Fruit fly (Drosophila melanogaster): ENCODE results near the gene CG34448.

CG34448 gene

DNA sequence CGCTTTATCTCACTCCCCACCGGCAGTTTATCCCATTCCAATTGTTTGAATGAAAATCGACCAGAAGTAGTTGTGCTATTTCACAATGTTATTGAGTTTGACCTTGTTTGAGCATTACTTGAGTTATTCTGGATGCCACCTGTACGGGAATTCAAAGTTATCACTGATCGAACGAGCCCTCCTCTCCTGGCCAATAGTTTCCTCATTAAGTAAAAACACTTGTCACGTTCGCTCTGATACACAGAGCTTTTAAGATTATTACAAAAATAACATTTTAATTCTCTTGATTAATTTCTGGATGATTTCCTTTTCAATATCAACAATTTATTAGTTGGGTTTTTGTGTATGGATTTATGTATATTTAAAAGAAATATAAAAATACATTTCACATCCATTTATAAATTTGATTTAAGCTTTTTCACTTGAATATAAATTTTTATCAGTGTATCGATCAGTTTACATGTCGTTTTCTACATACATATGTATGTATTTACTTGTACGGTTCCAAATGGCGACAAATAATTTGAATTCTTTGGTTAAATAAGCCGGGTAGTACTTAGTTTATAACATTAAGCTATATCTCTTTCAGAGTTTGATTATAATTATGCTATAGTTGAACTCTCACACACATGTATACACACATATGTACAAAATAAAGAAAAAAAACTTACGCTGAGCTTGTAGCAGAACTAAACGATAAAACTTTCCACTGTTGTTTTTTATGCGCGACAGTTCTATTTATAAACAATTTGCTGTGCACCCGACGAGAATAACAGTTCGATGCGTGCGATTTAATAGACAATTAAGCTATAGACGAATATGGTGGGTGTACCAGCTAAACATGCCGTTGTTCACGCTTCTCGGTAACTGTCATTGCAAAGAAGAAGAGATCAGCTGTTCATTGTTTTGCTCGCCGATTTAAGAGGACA, 43.7 kb downstream of the CG34448 start, which contains the start of the genes CG3609 and CG15390 (continued):
- TF ChIP-seq CG18476 (GFP tag; optimal IDR thresholded peaks at IDR 0.05) = peak; percentile 38
- TF ChIP-seq CG2202 (tag; optimal IDR thresholded peaks at IDR 0.05) = peak; percentile 28
- peak; percentile 62 for TF ChIP-seq CoRest (tag; optimal IDR thresholded peaks at IDR 0.05)
- peak; percentile 96 for TF ChIP-seq CG11456 (GFP tag; IDR thresholded peaks at IDR 0.05)
- peak; percentile 59 for TF ChIP-seq org-1 (GFP tag; optimal IDR thresholded peaks at IDR 0.05)
- TF ChIP-seq Ravus (GFP tag; IDR thresholded peaks at IDR 0.05) = no peak; the same call in 1 of the 2 replicates
- TF ChIP-seq esg (GFP tag; conservative IDR thresholded peaks at IDR 0.05) = peak; percentile 59; the same call in 1 of the 2 replicates
- TF ChIP-seq ci (GFP tag; IDR thresholded peaks at IDR 0.05) = peak; percentile 92
- peak; percentile 79 for TF ChIP-seq crc (GFP tag; optimal IDR thresholded peaks at IDR 0.05)
- TF ChIP-seq CG15601 (tag; optimal IDR thresholded peaks at IDR 0.05) = peak; percentile 22
- TF ChIP-seq CG9817 (tag; optimal IDR thresholded peaks at IDR 0.05) = peak; percentile 81
- TF ChIP-seq dmrt11E (tag; optimal IDR thresholded peaks at IDR 0.05) = peak; percentile 15
- peak; percentile 9 for TF ChIP-seq salm (tag; optimal IDR thresholded peaks at IDR 0.05)
- TF ChIP-seq CG7928 (GFP tag; optimal IDR thresholded peaks at IDR 0.05) = peak; percentile 45
- TF ChIP-seq oc (tag; optimal IDR thresholded peaks at IDR 0.05) = peak; percentile 58
- TF ChIP-seq D (optimal IDR thresholded peaks at IDR 0.05) = no peak
- TF ChIP-seq D (GFP tag; optimal IDR thresholded peaks at IDR 0.05) = peak; percentile 2
- peak; percentile 69 for TF ChIP-seq CG11504 (tag; optimal IDR thresholded peaks at IDR 0.05)
- TF ChIP-seq CG42726 (GFP tag; IDR thresholded peaks at IDR 0.05; ENCODE audit: partially characterized antibody) = no peak
- peak; percentile 9 for TF ChIP-seq CG3838 (GFP tag; optimal IDR thresholded peaks at IDR 0.05)
- 0 out of 2 replicates have a peak, but pooled peaks have one; percentile 13 for TF ChIP-seq CG10321 (GFP tag; IDR thresholded peaks at IDR 0.05)
- TF ChIP-seq CG30431 (GFP tag; optimal IDR thresholded peaks at IDR 0.05) = peak; percentile 14
- TF ChIP-seq Vsx1 (GFP tag; optimal IDR thresholded peaks at IDR 0.05) = no peak
- TF ChIP-seq ewg (GFP tag; optimal IDR thresholded peaks at IDR 0.05) = peak; percentile 45
- peak; percentile 51 for TF ChIP-seq slou (GFP tag; optimal IDR thresholded peaks at IDR 0.05)
- TF ChIP-seq CG13287 (GFP tag; IDR thresholded peaks at IDR 0.05; ENCODE audit: partially characterized antibody) = peak; percentile 57
- TF ChIP-seq Sox102F (GFP tag; optimal IDR thresholded peaks at IDR 0.05) = peak; percentile 81
- no peak for TF ChIP-seq CG8478 (optimal IDR thresholded peaks at IDR 0.05)
- TF ChIP-seq CG18599 (GFP tag; optimal IDR thresholded peaks at IDR 0.05) = peak; percentile 88
- TF ChIP-seq CG3163 (GFP tag; optimal IDR thresholded peaks at IDR 0.05) = peak; percentile 81
- peak; percentile 72 for TF ChIP-seq CG13424 (tag; optimal IDR thresholded peaks at IDR 0.05)
- peak; percentile 66 for TF ChIP-seq B-H1 (GFP tag; IDR thresholded peaks at IDR 0.05)
- TF ChIP-seq HLH4C (GFP tag; IDR thresholded peaks at IDR 0.05; ENCODE audit: partially characterized antibody) = no peak
- peak; percentile 79 for TF ChIP-seq CG17568 (GFP tag; optimal IDR thresholded peaks at IDR 0.05)
- TF ChIP-seq z (GFP tag; IDR thresholded peaks at IDR 0.05) = 0 out of 3 replicates have a peak, but pooled peaks have one; percentile 11
- TF ChIP-seq Ptx1 (GFP tag; IDR thresholded peaks at IDR 0.05) = peak; percentile 71
- TF ChIP-seq fd96Cb (tag; optimal IDR thresholded peaks at IDR 0.05) = peak; percentile 35
- TF ChIP-seq nau (GFP tag; optimal IDR thresholded peaks at IDR 0.05) = no peak
- TF ChIP-seq CG8281 (tag; optimal IDR thresholded peaks at IDR 0.05) = no peak
- no peak for TF ChIP-seq ssp (GFP tag; IDR thresholded peaks at IDR 0.05)
- TF ChIP-seq HLHmδ (GFP tag; optimal IDR thresholded peaks at IDR 0.05) = no peak
- peak; percentile 45; the same call in 1 of the 3 replicates for TF ChIP-seq ase (GFP tag; IDR thresholded peaks at IDR 0.05)
- peak; percentile 88 to 92 for TF ChIP-seq dpn (GFP tag; optimal IDR thresholded peaks at IDR 0.05)
- peak; percentile 50; the same call in 1 of the 3 replicates for TF ChIP-seq CG2889 (GFP tag; IDR thresholded peaks at IDR 0.05)
- peak; percentile 14 for TF ChIP-seq CG6854 (GFP tag; optimal IDR thresholded peaks at IDR 0.05)
- TF ChIP-seq Meics (GFP tag; optimal IDR thresholded peaks at IDR 0.05) = peak; percentile 70
- TF ChIP-seq BtbVII (GFP tag; optimal IDR thresholded peaks at IDR 0.05) = peak; percentile 22
- TF ChIP-seq hb (GFP tag; IDR thresholded peaks at IDR 0.05; ENCODE audit: partially characterized antibody) = no peak
